Worm (Caenorhabditis elegans) whole organism, dauer: ENCODE results near the gene Y17D7B.2.

Experiments used
- unc-62 ChIP-seq: sonication (generic microtip); optimal IDR thresholded peaks from 2 replicates; lab custom pipeline; 2017; ENCODE audit warnings: missing biosample characterization, missing genetic modification reagents, missing genetic modification characterization

Gene Y17D7B.2

ce11 chrV:18837125-18837524, 49.6 kb downstream of the Y17D7B.2 start, which contains the start of gene cyp-33D3:
Gene cyp-33D3 (minus strand): TSS chrV:18837225.
- TF ChIP-seq unc-62, result no peak

ce11 chrV:18838799-18839354, 51.3 kb downstream of the Y17D7B.2 start, which contains the start of gene nhr-65:
Gene nhr-65 (plus strand): TSS chrV:18839304.
- TF ChIP-seq unc-62, result no peak
